Fruit fly (Drosophila melanogaster) whole organism, embryonic: ENCODE results near the gene CG31875.

Source experiments
- Ada2b ChIP-seq: fragments of 200-800 bp; sonication (Bioruptor generic); IDR thresholded peaks from 2 replicates; pipeline ENCODE4 v1.3.6; 2022; ENCODE audit warnings: missing biosample characterization, missing genetic modification characterization
- Adf1 ChIP-seq: fragments of 200-800 bp; sonication (Bioruptor generic); IDR thresholded peaks from 2 replicates; pipeline ENCODE4 v1.3.6; 2022; ENCODE audit warnings: missing biosample characterization, missing genetic modification characterization
- B-H2 ChIP-seq: fragments of 200-800 bp; sonication (Bioruptor generic); optimal IDR thresholded peaks from 2 replicates; lab custom pipeline; 2018; ENCODE audit warnings: missing biosample characterization, mild to moderate bottlenecking, missing genetic modification characterization
- CG10543 ChIP-seq: fragments of 200-800 bp; sonication (Bioruptor generic); optimal IDR thresholded peaks from 3 replicates; lab custom pipeline; 2017; ENCODE audit warnings: missing biosample characterization, mild to moderate bottlenecking, missing genetic modification characterization, moderate library complexity
- CG13624 ChIP-seq: fragments of 200-800 bp; sonication (Bioruptor generic); optimal IDR thresholded peaks from 2 replicates; lab custom pipeline; 2016; ENCODE audit warnings: missing biosample characterization, missing genetic modification characterization
- CG17385 ChIP-seq: fragments of 200-800 bp; sonication (Bioruptor generic); optimal IDR thresholded peaks from 3 replicates; lab custom pipeline; 2018; ENCODE audit warnings: missing biosample characterization, mild to moderate bottlenecking, missing genetic modification characterization
- CG1792 ChIP-seq: fragments of 200-800 bp; sonication (Bioruptor generic); optimal IDR thresholded peaks from 2 replicates; lab custom pipeline; 2016; ENCODE audit warnings: missing biosample characterization, missing genetic modification characterization
- CG18011 ChIP-seq: fragments of 200-800 bp; sonication (Bioruptor generic); optimal IDR thresholded peaks from 2 replicates; lab custom pipeline; 2017; ENCODE audit warnings: missing biosample characterization, missing genetic modification characterization, mild to moderate bottlenecking, moderate library complexity, missing genotype
- CG3065 ChIP-seq: fragments of 200-800 bp; sonication (Bioruptor generic); optimal IDR thresholded peaks from 2 replicates; lab custom pipeline; 2016; ENCODE audit warnings: missing biosample characterization, missing genetic modification characterization
- CG33557 ChIP-seq: fragments of 200-800 bp; sonication (Bioruptor generic); optimal IDR thresholded peaks from 2 replicates; lab custom pipeline; 2019; ENCODE audit warnings: missing biosample characterization, mild to moderate bottlenecking, missing genetic modification characterization, moderate library complexity
- CG4404 ChIP-seq: fragments of 200-800 bp; sonication (Bioruptor generic); IDR thresholded peaks from 2 replicates; pipeline ENCODE4 v1.3.6; 2022; ENCODE audit warnings: missing biosample characterization, missing genetic modification characterization
- CG5953 ChIP-seq: fragments of 200-800 bp; sonication (Bioruptor generic); IDR thresholded peaks from 2 replicates; pipeline ENCODE4 v1.3.6; 2022; ENCODE audit warnings: missing biosample characterization, missing genetic modification characterization
- CG7928 ChIP-seq: fragments of 200-800 bp; sonication (Bioruptor generic); optimal IDR thresholded peaks from 2 replicates; lab custom pipeline; 2017; ENCODE audit warnings: missing biosample characterization, mild to moderate bottlenecking, missing genetic modification characterization
- CG8089 ChIP-seq: fragments of 200-800 bp; sonication (Bioruptor generic); optimal IDR thresholded peaks from 3 replicates; lab custom pipeline; 2016; ENCODE audit warnings: missing biosample characterization, missing genetic modification characterization
- CG9609 ChIP-seq: fragments of 200-800 bp; sonication (Bioruptor generic); optimal IDR thresholded peaks from 3 replicates; lab custom pipeline; 2016; ENCODE audit warnings: missing biosample characterization, missing genetic modification characterization
- CG9797 ChIP-seq: fragments of 200-800 bp; sonication (Bioruptor generic); optimal IDR thresholded peaks from 3 replicates; lab custom pipeline; 2018; ENCODE audit warnings: missing biosample characterization, mild to moderate bottlenecking, missing genetic modification characterization
- CG9817 ChIP-seq: fragments of 200-800 bp; sonication (Bioruptor generic); optimal IDR thresholded peaks from 2 replicates; lab custom pipeline; 2018; ENCODE audit warnings: missing biosample characterization, mild to moderate bottlenecking, missing genetic modification characterization, moderate library complexity
- CG9876 ChIP-seq: fragments of 200-800 bp; sonication (Bioruptor generic); optimal IDR thresholded peaks from 2 replicates; lab custom pipeline; 2016; ENCODE audit warnings: missing biosample characterization, missing genetic modification characterization
- Deaf1 ChIP-seq: fragments of 200-800 bp; optimal IDR thresholded peaks from 3 replicates; lab custom pipeline; 2019; ENCODE audit warnings: missing biosample characterization, mild to moderate bottlenecking, missing genetic modification characterization, moderate library complexity
- H15 ChIP-seq: fragments of 200-800 bp; sonication (Bioruptor generic); IDR thresholded peaks from 3 replicates; pipeline ENCODE4 v1.3.6; 2022; ENCODE audit warnings: missing biosample characterization, missing genetic modification characterization
- HHEX ChIP-seq: fragments of 200-800 bp; sonication (Bioruptor generic); optimal IDR thresholded peaks from 3 replicates; lab custom pipeline; 2017; ENCODE audit warnings: missing biosample characterization, mild to moderate bottlenecking, missing genetic modification characterization, missing genetic modification reagents
- HLHmδ ChIP-seq: fragments of 200-800 bp; sonication (Bioruptor generic); optimal IDR thresholded peaks from 2 replicates; lab custom pipeline; 2018; ENCODE audit warnings: missing biosample characterization, mild to moderate bottlenecking, missing genetic modification characterization, moderate library complexity
- Scr ChIP-seq: fragments of 200-800 bp; sonication (Bioruptor generic); IDR thresholded peaks from 2 replicates; pipeline ENCODE4 v1.3.6; 2022; ENCODE audit warnings: missing biosample characterization, missing genetic modification characterization; ENCODE audit not compliant: partially characterized antibody
- TFAM ChIP-seq: fragments of 200-800 bp; sonication (Bioruptor generic); optimal IDR thresholded peaks from 2 replicates; lab custom pipeline; 2017; ENCODE audit warnings: missing biosample characterization, missing genetic modification characterization, inconsistent platforms
- Trl ChIP-seq, 3 experiments: fragments of >200 bp in 2 of 3; fragments of 200-800 bp in 1 of 3; sonication (Bioruptor generic) in 1 of 3; optimal IDR thresholded peaks; 2 replicates in 1 of 3; 3 replicates in 2 of 3; lab custom pipeline; 2016 to 2017; ENCODE audit warnings: missing biosample characterization in 1 of 3, missing genetic modification characterization in 1 of 3
- Xbp1 ChIP-seq: fragments of 200-800 bp; sonication (Bioruptor generic); optimal IDR thresholded peaks from 3 replicates; lab custom pipeline; 2016; ENCODE audit warnings: missing biosample characterization, mild to moderate bottlenecking, missing genetic modification characterization
- az2 ChIP-seq: fragments of 200-800 bp; sonication (Bioruptor generic); optimal IDR thresholded peaks from 3 replicates; lab custom pipeline; 2016; ENCODE audit warnings: missing biosample characterization, missing genetic modification characterization
- bigmax ChIP-seq: fragments of 200-800 bp; sonication (Bioruptor generic); optimal IDR thresholded peaks from 2 replicates; lab custom pipeline; 2018; ENCODE audit warnings: missing biosample characterization, mild to moderate bottlenecking, missing genetic modification characterization
- br ChIP-seq: fragments of >200 bp; optimal IDR thresholded peaks from 2 replicates; lab custom pipeline; 2017
- crp ChIP-seq, 2 experiments: fragments of 200-800 bp; sonication (Bioruptor generic); optimal IDR thresholded peaks; 2 replicates in 1 of 2; 3 replicates in 1 of 2; lab custom pipeline; 2017; ENCODE audit warnings: missing biosample characterization in 2 of 2, missing genetic modification characterization in 2 of 2, mild to moderate bottlenecking in 1 of 2, moderate library complexity in 1 of 2
- dan ChIP-seq: fragments of 200-800 bp; sonication (Bioruptor generic); IDR thresholded peaks from 2 replicates; pipeline ENCODE4 v1.3.6; 2022; ENCODE audit warnings: missing biosample characterization, missing genetic modification characterization
- fd64A ChIP-seq: fragments of 200-800 bp; sonication (Bioruptor generic); optimal IDR thresholded peaks from 3 replicates; lab custom pipeline; 2018; ENCODE audit warnings: missing biosample characterization, mild to moderate bottlenecking, missing genetic modification characterization
- fd96Cb ChIP-seq: fragments of 200-800 bp; sonication (Bioruptor generic); optimal IDR thresholded peaks from 2 replicates; lab custom pipeline; 2018; ENCODE audit warnings: missing biosample characterization, mild to moderate bottlenecking, missing genetic modification characterization, moderate library complexity
- fru ChIP-seq: fragments of >200 bp; optimal IDR thresholded peaks from 2 replicates; lab custom pipeline; 2017
- gce ChIP-seq: fragments of 200-800 bp; sonication (Bioruptor generic); IDR thresholded peaks from 3 replicates; pipeline ENCODE4 v1.3.6; 2022; ENCODE audit warnings: missing biosample characterization, missing genetic modification characterization
- jigr1 ChIP-seq: fragments of 200-800 bp; sonication (Bioruptor generic); IDR thresholded peaks from 3 replicates; pipeline ENCODE4 v1.3.6; 2022; ENCODE audit warnings: missing biosample characterization, missing genetic modification characterization
- klu ChIP-seq: fragments of 200-800 bp; sonication (Bioruptor generic); IDR thresholded peaks from 2 replicates; pipeline ENCODE4 v1.3.6; 2022; ENCODE audit warnings: missing biosample characterization, missing genetic modification characterization
- lola ChIP-seq, 3 experiments: fragments of >200 bp in 2 of 3; fragments of 200-800 bp in 1 of 3; sonication (Bioruptor generic) in 1 of 3; optimal IDR thresholded peaks; 2 replicates each; lab custom pipeline; 2017 to 2019; ENCODE audit warnings: missing biosample characterization in 3 of 3, missing genetic modification characterization in 3 of 3, mild to moderate bottlenecking in 1 of 3, moderate library complexity in 1 of 3
- nau ChIP-seq: fragments of 200-800 bp; sonication (Bioruptor generic); optimal IDR thresholded peaks from 3 replicates; lab custom pipeline; 2017; ENCODE audit warnings: missing biosample characterization, mild to moderate bottlenecking, missing genetic modification characterization, missing genetic modification reagents
- pita ChIP-seq: fragments of 200-800 bp; sonication (Bioruptor generic); optimal IDR thresholded peaks from 2 replicates; lab custom pipeline; 2017; ENCODE audit warnings: missing biosample characterization, mild to moderate bottlenecking, missing genetic modification characterization
- pzg ChIP-seq: fragments of 200-800 bp; sonication (Bioruptor generic); optimal IDR thresholded peaks from 3 replicates; lab custom pipeline; 2018; ENCODE audit warnings: missing biosample characterization, mild to moderate bottlenecking, missing genetic modification characterization, moderate library complexity
- rib ChIP-seq: fragments of 200-800 bp; sonication (Bioruptor generic); IDR thresholded peaks from 2 replicates; pipeline ENCODE4 v1.3.6; 2022; ENCODE audit warnings: missing biosample characterization, missing genetic modification characterization
- sc ChIP-seq, 3 experiments: fragments of >200 bp in 2 of 3; fragments of 200-800 bp in 1 of 3; sonication (Bioruptor generic) in 1 of 3; optimal IDR thresholded peaks; 2 replicates in 2 of 3; 3 replicates in 1 of 3; lab custom pipeline; 2017; ENCODE audit warnings: mild to moderate bottlenecking in 1 of 3, missing biosample characterization in 1 of 3, missing genetic modification characterization in 1 of 3, missing genetic modification reagents in 1 of 3
- slou ChIP-seq: fragments of 200-800 bp; sonication (Bioruptor generic); optimal IDR thresholded peaks from 3 replicates; lab custom pipeline; 2016; ENCODE audit warnings: missing biosample characterization, missing genetic modification characterization
- so ChIP-seq: fragments of 200-800 bp; sonication (Bioruptor generic); IDR thresholded peaks from 3 replicates; pipeline ENCODE4 v1.3.6; 2022; ENCODE audit warnings: missing biosample characterization, missing genetic modification characterization
- tgo ChIP-seq: fragments of 200-800 bp; sonication (Bioruptor generic); IDR thresholded peaks from 3 replicates; pipeline ENCODE4 v1.3.6; 2022; ENCODE audit warnings: missing biosample characterization, missing genetic modification characterization
- zen ChIP-seq: fragments of 200-800 bp; sonication (Bioruptor generic); optimal IDR thresholded peaks from 3 replicates; lab custom pipeline; 2018; ENCODE audit warnings: missing biosample characterization, mild to moderate bottlenecking, missing genetic modification characterization, moderate library complexity
- zf30C ChIP-seq: fragments of 200-800 bp; sonication (Bioruptor generic); optimal IDR thresholded peaks from 3 replicates; lab custom pipeline; 2018; ENCODE audit warnings: missing biosample characterization, mild to moderate bottlenecking, missing genetic modification characterization

The CG31875 gene

DNA sequence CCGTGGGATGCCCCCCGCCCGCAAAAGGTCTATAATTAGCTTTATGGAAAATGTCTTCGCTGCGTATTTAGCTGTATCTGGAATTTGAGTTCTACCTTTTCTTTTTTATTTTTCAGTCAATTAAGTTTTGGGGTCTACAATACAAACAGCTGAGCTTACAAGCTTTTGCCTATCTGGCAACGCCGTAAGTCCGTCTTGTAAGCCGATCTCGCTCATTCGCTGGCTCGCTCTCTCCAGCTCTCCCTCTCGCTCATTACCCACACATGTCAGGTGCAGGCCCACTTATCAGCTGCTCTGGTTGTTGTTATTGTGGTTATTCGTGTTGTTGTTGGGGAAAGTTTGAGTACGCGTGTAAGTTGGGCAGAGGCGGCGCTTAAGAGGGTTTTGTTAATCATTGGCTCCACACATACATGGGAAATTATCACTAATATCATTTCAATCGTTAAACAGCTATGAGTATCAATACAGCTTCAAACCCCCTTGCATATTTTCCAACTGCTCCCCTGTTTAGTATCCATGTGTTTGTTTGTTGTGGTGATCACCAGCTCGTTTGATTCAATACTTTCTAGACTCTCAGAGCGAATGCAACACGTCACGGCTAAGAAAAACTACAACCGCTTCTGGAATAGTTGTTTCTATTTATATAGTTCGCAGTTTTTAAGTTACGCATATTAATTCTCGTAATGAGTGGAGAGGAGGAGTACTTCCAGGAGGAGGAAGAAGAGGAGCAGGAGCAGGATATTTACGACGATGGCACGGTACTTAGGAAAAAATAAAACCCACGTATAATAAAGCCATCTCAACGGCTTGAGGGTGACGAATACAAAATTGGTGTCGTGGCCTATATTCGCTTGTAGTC is 7.5 kb upstream of the CG31875 start (continued):
- TF ChIP-seq CG10543 (GFP tag; lab: Kevin White, UChicago) = peak; percentile 92
- peak; percentile 98 for TF ChIP-seq rib (GFP tag; lab: Robert Waterston, UW)
- peak; percentile 93 for TF ChIP-seq CG17385 (GFP tag; lab: Kevin White, UChicago)
- TF ChIP-seq CG9817 (tag; lab: Kevin White, UChicago) = peak; percentile 98
- TF ChIP-seq so (GFP tag; lab: Robert Waterston, UW) = peak; percentile 97
- no peak for TF ChIP-seq sc (optimal IDR thresholded peaks at IDR 0.05; lab: Kevin White, UChicago)
- peak; percentile 85 for TF ChIP-seq sc (GFP tag; optimal IDR thresholded peaks at IDR 0.05; lab: Kevin White, UChicago)
- TF ChIP-seq Trl (optimal IDR thresholded peaks at IDR 0.05; lab: Kevin White, UChicago) = peak; percentile 59 to 76
- TF ChIP-seq Trl (GFP tag; optimal IDR thresholded peaks at IDR 0.05; lab: Kevin White, UChicago) = peak; percentile 98
- no peak; the same call in none of the 2 replicates for TF ChIP-seq dan (GFP tag; lab: Robert Waterston, UW)
- TF ChIP-seq az2 = peak; percentile 98
- peak; percentile 96 for TF ChIP-seq CG8089 (GFP tag; lab: Kevin White, UChicago)
- peak; percentile 97 for TF ChIP-seq CG1792
- TF ChIP-seq gce (GFP tag; lab: Robert Waterston, UW) = peak; percentile 95
- peak; percentile 86 for TF ChIP-seq CG18011
- TF ChIP-seq pita = no peak
- TF ChIP-seq fru (lab: Kevin White, UChicago) = no peak
- peak; percentile 80 for TF ChIP-seq Deaf1 (tag; lab: Kevin White, UChicago)
- peak; percentile 92 for TF ChIP-seq nau (GFP tag; lab: Kevin White, UChicago)
- no peak for TF ChIP-seq zf30C (GFP tag; lab: Kevin White, UChicago)
- peak; percentile 90 for TF ChIP-seq klu
- TF ChIP-seq br (lab: Kevin White, UChicago) = no peak
- peak; percentile 96 for TF ChIP-seq fd96Cb
- TF ChIP-seq slou (GFP tag; lab: Kevin White, UChicago) = peak; percentile 94
- no peak for TF ChIP-seq Scr (GFP tag; lab: Robert Waterston, UW)
- peak; percentile 93 for TF ChIP-seq zen (tag; lab: Kevin White, UChicago)
- TF ChIP-seq CG9876 = peak; percentile 98
- peak; percentile 77 for TF ChIP-seq CG7928 (GFP tag; lab: Kevin White, UChicago)
- peak; percentile 98 for TF ChIP-seq Xbp1 (GFP tag; lab: Kevin White, UChicago)
- peak; percentile 94 for TF ChIP-seq CG33557 (GFP tag; lab: Kevin White, UChicago)
- peak; percentile 94 for TF ChIP-seq CG3065 (GFP tag; lab: Kevin White, UChicago)
- peak in 1 of 3 experiments; percentile 90 for TF ChIP-seq lola (GFP tag; optimal IDR thresholded peaks at IDR 0.05; lab: Kevin White, UChicago)
- peak; percentile 95 for TF ChIP-seq HHEX (GFP tag; lab: Kevin White, UChicago)
- TF ChIP-seq CG9609 (GFP tag; lab: Kevin White, UChicago) = peak; percentile 98
- peak; percentile 99 for TF ChIP-seq CG13624 (GFP tag; lab: Kevin White, UChicago)
- TF ChIP-seq bigmax (GFP tag; lab: Kevin White, UChicago) = peak; percentile 73
- TF ChIP-seq Adf1 (GFP tag; lab: Robert Waterston, UW) = peak; percentile 84
- TF ChIP-seq H15 = peak; percentile 97
- TF ChIP-seq pzg = peak; percentile 31
- peak; percentile 11 to 78 for TF ChIP-seq crp (GFP tag; optimal IDR thresholded peaks at IDR 0.05; lab: Kevin White, UChicago)
- peak; percentile 94 for TF ChIP-seq CG4404
- TF ChIP-seq fd64A (GFP tag; lab: Kevin White, UChicago) = peak; percentile 94
- peak; percentile 82 for TF ChIP-seq HLHmδ (GFP tag; lab: Kevin White, UChicago)
- peak; percentile 98 for TF ChIP-seq Ada2b (GFP tag; lab: Robert Waterston, UW)
- TF ChIP-seq CG9797 (GFP tag; lab: Kevin White, UChicago) = peak; percentile 27
- TF ChIP-seq CG5953 (GFP tag; lab: Robert Waterston, UW) = peak; percentile 92
- peak; percentile 95 for TF ChIP-seq B-H2
- peak; percentile 89 for TF ChIP-seq jigr1 (GFP tag; lab: Robert Waterston, UW)
- peak; percentile 74 for TF ChIP-seq TFAM
- TF ChIP-seq tgo = peak; percentile 97
